Worm (Caenorhabditis elegans): ENCODE results near the gene nex-3.

The nex-3 gene

ce11 chrIII:4449357-4449756, 7.5 kb downstream of the nex-3 start (continued):
- TF ChIP-seq snpc-4 (GFP tag; optimal IDR thresholded peaks at IDR 0.05): no peak
- TF ChIP-seq snpc-4 (tag; optimal IDR thresholded peaks at IDR 0.05): peak in 1 of 4 experiments; percentile 28
- TF ChIP-seq hrde-1 (tag; optimal IDR thresholded peaks at IDR 0.05; ENCODE audit: borderline replicate concordance): no peak
- TF ChIP-seq sdz-38 (tag; optimal IDR thresholded peaks at IDR 0.05): no peak
- TF ChIP-seq efl-1 (GFP tag; optimal IDR thresholded peaks at IDR 0.05): peak; percentile 13
- TF ChIP-seq gei-17 (GFP tag; optimal IDR thresholded peaks at IDR 0.05): no peak
- peak; percentile 72 for TF ChIP-seq him-1 (tag; optimal IDR thresholded peaks at IDR 0.05)
- TF ChIP-seq ceh-27 (GFP tag; optimal IDR thresholded peaks at IDR 0.05): no peak
- TF ChIP-seq die-1 (tag; optimal IDR thresholded peaks at IDR 0.05): peak; percentile 38
- no peak for TF ChIP-seq ekl-4 (GFP tag; IDR thresholded peaks at IDR 0.05)
- no peak for TF ChIP-seq cebp-2 (GFP tag; IDR thresholded peaks at IDR 0.05)
- TF ChIP-seq attf-5 (GFP tag; optimal IDR thresholded peaks at IDR 0.05): no peak
- no peak for TF ChIP-seq attf-6 (GFP tag; IDR thresholded peaks at IDR 0.05)
- 0 out of 2 replicates have a peak, but pooled peaks have one; percentile 36 for TF ChIP-seq ztf-28 (GFP tag; IDR thresholded peaks at IDR 0.05)
- TF ChIP-seq tlf-1 (GFP tag; optimal IDR thresholded peaks at IDR 0.05): no peak
- no peak for TF ChIP-seq cebp-1 (GFP tag; IDR thresholded peaks at IDR 0.05)
- TF ChIP-seq cebp-1 (tag; optimal IDR thresholded peaks at IDR 0.05): no peak

DNA sequence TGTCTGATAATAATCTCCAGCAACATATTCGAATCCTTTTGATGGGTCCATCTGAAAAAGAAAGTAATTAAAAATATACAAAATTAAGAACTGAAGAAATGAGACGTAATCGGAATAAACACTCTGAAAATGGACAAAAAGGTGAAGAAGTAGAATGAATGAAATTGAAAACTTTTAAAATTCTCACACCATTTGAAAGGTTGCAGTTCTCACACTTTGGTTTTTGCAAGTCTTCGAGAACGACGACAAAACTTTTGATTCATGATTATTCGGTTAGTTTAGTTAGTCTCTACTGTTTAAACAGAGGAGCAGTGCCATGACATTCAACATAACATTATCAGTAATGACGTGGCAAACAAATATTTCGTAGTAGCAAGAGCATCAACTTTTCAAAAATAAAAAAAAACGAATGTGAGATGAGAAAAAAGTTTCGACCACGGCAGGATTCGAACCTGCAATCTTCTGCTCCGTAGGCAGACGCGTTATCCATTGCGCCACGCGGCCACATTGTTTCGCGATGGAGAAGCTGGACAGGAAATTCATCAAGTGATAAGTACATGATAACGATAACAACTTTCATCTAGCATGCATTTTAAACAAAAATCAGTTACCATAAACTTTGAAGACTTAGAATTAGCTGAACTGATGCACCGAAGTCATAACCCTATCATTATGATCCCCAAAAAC, 8.2 kb downstream of the nex-3 start, which contains the start of gene ceh-43:
TSS of gene ceh-43 (minus strand) at position 51 of the 687 bp plus-strand sequence.
- TF ChIP-seq lin-40 (tag; optimal IDR thresholded peaks at IDR 0.05) (no peak), Y53G8AR.9 (GFP tag; conservative IDR thresholded peaks at IDR 0.05) (no peak), cebp-1 (GFP tag; IDR thresholded peaks at IDR 0.05) (no peak), cebp-1 (tag; optimal IDR thresholded peaks at IDR 0.05) (peak; percentile 19), pha-4 (tag; optimal IDR thresholded peaks at IDR 0.05) (no peak), Y79H2A.3 (GFP tag; conservative IDR thresholded peaks at IDR 0.05) (no peak), F39B2.1 (GFP tag; IDR thresholded peaks at IDR 0.05) (no peak), lin-26 (GFP tag; IDR thresholded peaks at IDR 0.05) (peak; percentile 78), mxl-1 (tag; optimal IDR thresholded peaks at IDR 0.05) (no peak), attf-5 (GFP tag; optimal IDR thresholded peaks at IDR 0.05) (no peak), hmg-1.2 (GFP tag; IDR thresholded peaks at IDR 0.05) (peak; percentile 53), Y95B8A.8 (GFP tag; IDR thresholded peaks at IDR 0.05) (no peak), snpc-4 (GFP tag; optimal IDR thresholded peaks at IDR 0.05) (peak; percentile 11), snpc-4 (tag; optimal IDR thresholded peaks at IDR 0.05) (peak in 1 of 4 experiments; percentile 17), lin-35 (GFP tag; optimal IDR thresholded peaks at IDR 0.05) (no peak), ekl-4 (GFP tag; IDR thresholded peaks at IDR 0.05) (no peak), attf-6 (GFP tag; IDR thresholded peaks at IDR 0.05) (no peak), B0261.1 (tag; optimal IDR thresholded peaks at IDR 0.05) (peak; percentile 71), snpc-3.4 (tag; optimal IDR thresholded peaks at IDR 0.05) (peak; percentile 38), hlh-26 (GFP tag; conservative IDR thresholded peaks at IDR 0.05) (no peak), mcd-1 (GFP tag; IDR thresholded peaks at IDR 0.05) (no peak), F52B5.7 (tag; optimal IDR thresholded peaks at IDR 0.05) (no peak), F57C9.4 (tag; optimal IDR thresholded peaks at IDR 0.05) (no peak), ztf-25 (GFP tag; IDR thresholded peaks at IDR 0.05) (no peak), egl-18 (GFP tag; IDR thresholded peaks at IDR 0.05) (no peak), hrde-1 (tag; optimal IDR thresholded peaks at IDR 0.05; ENCODE audit: borderline replicate concordance) (no peak), sea-2 (GFP tag; IDR thresholded peaks at IDR 0.05) (no peak), him-1 (tag; optimal IDR thresholded peaks at IDR 0.05) (peak; percentile 46), F57A8.1 (GFP tag; optimal IDR thresholded peaks at IDR 0.05) (no peak), ZK185.1 (tag; optimal IDR thresholded peaks at IDR 0.05; ENCODE audit: poor library complexity, severe bottlenecking) (peak; percentile 20), snpc-1.1 (tag; optimal IDR thresholded peaks at IDR 0.05; ENCODE audit: insufficient read depth) (no peak), atf-7 (tag; optimal IDR thresholded peaks at IDR 0.05) (no peak), lsl-1 (GFP tag; optimal IDR thresholded peaks at IDR 0.05) (peak; percentile 33), madf-3 (GFP tag; IDR thresholded peaks at IDR 0.05) (0 out of 2 replicates have a peak, but pooled peaks have one; percentile 44), ceh-40 (GFP tag; IDR thresholded peaks at IDR 0.05) (no peak), ztf-22 (GFP tag; optimal IDR thresholded peaks at IDR 0.05) (no peak), somi-1 (GFP tag; optimal IDR thresholded peaks at IDR 0.05) (no peak)
